Fruit fly (Drosophila melanogaster): ENCODE results near the gene CG9231.
A peak's percentile ranks its signal among the peaks of the same experiment; 100 is the strongest.

CG9231 gene

dm6 chr3L:19560695-19561246 lies 25.0 kb downstream of the CG9231 start (continued):
- TF ChIP-seq CG12942 (GFP tag; optimal IDR thresholded peaks at IDR 0.05) = peak; percentile 91
- TF ChIP-seq CG7839 (tag; optimal IDR thresholded peaks at IDR 0.05) = peak; percentile 97
- TF ChIP-seq nerfin-2 (GFP tag; IDR thresholded peaks at IDR 0.05; ENCODE audit: partially characterized antibody) = no peak
- peak; percentile 96 for TF ChIP-seq CG12299 (tag; optimal IDR thresholded peaks at IDR 0.05)
- peak; percentile 97 for TF ChIP-seq Xrp1 (GFP tag; IDR thresholded peaks at IDR 0.05)
- no peak for TF ChIP-seq sc (optimal IDR thresholded peaks at IDR 0.05)
- TF ChIP-seq sc (GFP tag; optimal IDR thresholded peaks at IDR 0.05) = peak; percentile 94
- TF ChIP-seq sug (tag; optimal IDR thresholded peaks at IDR 0.05) = peak; percentile 92
- peak; percentile 86 for TF ChIP-seq Gug (GFP tag; IDR thresholded peaks at IDR 0.05)
- TF ChIP-seq exex (tag; optimal IDR thresholded peaks at IDR 0.05) = peak; percentile 73
- TF ChIP-seq HLH4C (GFP tag; IDR thresholded peaks at IDR 0.05; ENCODE audit: partially characterized antibody) = no peak
- peak; percentile 96 for TF ChIP-seq CG17359 (tag; optimal IDR thresholded peaks at IDR 0.05)
- TF ChIP-seq pfk (GFP tag; optimal IDR thresholded peaks at IDR 0.05) = peak; percentile 61
- TF ChIP-seq toy (GFP tag; IDR thresholded peaks at IDR 0.05) = peak; percentile 89; the same call in 1 of the 2 replicates
- peak; percentile 92 for TF ChIP-seq CG18619 (GFP tag; optimal IDR thresholded peaks at IDR 0.05)
- peak; percentile 86 for TF ChIP-seq CG31224 (GFP tag; IDR thresholded peaks at IDR 0.05)
- TF ChIP-seq Atf6 (GFP tag; IDR thresholded peaks at IDR 0.05) = peak; percentile 95
- TF ChIP-seq tup (GFP tag; optimal IDR thresholded peaks at IDR 0.05) = peak; percentile 87
- peak; percentile 91 for TF ChIP-seq CG12769 (tag; optimal IDR thresholded peaks at IDR 0.05)
- TF ChIP-seq CG9817 (tag; optimal IDR thresholded peaks at IDR 0.05) = peak; percentile 95
- TF ChIP-seq inv (GFP tag; IDR thresholded peaks at IDR 0.05; ENCODE audit: partially characterized antibody) = no peak
- TF ChIP-seq CG3847 (GFP tag; IDR thresholded peaks at IDR 0.05) = peak; percentile 95
- peak; percentile 92 for TF ChIP-seq chn (GFP tag; optimal IDR thresholded peaks at IDR 0.05)
- peak; percentile 94 for TF ChIP-seq grau (tag; optimal IDR thresholded peaks at IDR 0.05)
- TF ChIP-seq dysf (GFP tag; IDR thresholded peaks at IDR 0.05) = peak; percentile 96
- TF ChIP-seq CG8478 (optimal IDR thresholded peaks at IDR 0.05) = no peak
- peak; percentile 97 for TF ChIP-seq tin (GFP tag; optimal IDR thresholded peaks at IDR 0.05)
- TF ChIP-seq CG32532 (GFP tag; IDR thresholded peaks at IDR 0.05) = peak; percentile 96
- peak; percentile 98 for TF ChIP-seq Med (GFP tag)
- peak; percentile 86 for TF ChIP-seq sima (GFP tag; optimal IDR thresholded peaks at IDR 0.05)
- peak; percentile 78 for TF ChIP-seq CG7987 (GFP tag; optimal IDR thresholded peaks at IDR 0.05)
- peak; percentile 95 for TF ChIP-seq CG10959 (GFP tag; IDR thresholded peaks at IDR 0.05)
- peak; percentile 68 for TF ChIP-seq eyg (GFP tag; optimal IDR thresholded peaks at IDR 0.05)
- peak; percentile 85 for TF ChIP-seq CG9437 (GFP tag; optimal IDR thresholded peaks at IDR 0.05)
- TF ChIP-seq CkIIα-i1 (GFP tag; IDR thresholded peaks at IDR 0.05) = 0 out of 2 replicates have a peak, but pooled peaks have one; percentile 17
- peak; percentile 97 for TF ChIP-seq CG8924 (tag; optimal IDR thresholded peaks at IDR 0.05)
- TF ChIP-seq Bgb (GFP tag; IDR thresholded peaks at IDR 0.05; ENCODE audit: partially characterized antibody) = no peak
- peak; percentile 85 for TF ChIP-seq bowl (GFP tag; IDR thresholded peaks at IDR 0.05)
- TF ChIP-seq vfl (GFP tag; optimal IDR thresholded peaks at IDR 0.05) = peak; percentile 91
- peak; percentile 89 for TF ChIP-seq CG5953 (GFP tag; IDR thresholded peaks at IDR 0.05)
- TF ChIP-seq CG32772 (GFP tag; IDR thresholded peaks at IDR 0.05) = peak; percentile 94
- peak; percentile 94 for TF ChIP-seq Fer1 (GFP tag; optimal IDR thresholded peaks at IDR 0.05)
- peak; percentile 87 for TF ChIP-seq CG12071 (GFP tag; optimal IDR thresholded peaks at IDR 0.05)
- peak; percentile 94 for TF ChIP-seq pum (GFP tag; optimal IDR thresholded peaks at IDR 0.05)
- peak; percentile 88 for TF ChIP-seq CG6765 (GFP tag; optimal IDR thresholded peaks at IDR 0.05)
- TF ChIP-seq CG3065 (GFP tag; optimal IDR thresholded peaks at IDR 0.05) = peak; percentile 88
- peak; percentile 92 for TF ChIP-seq CG12219 (GFP tag; optimal IDR thresholded peaks at IDR 0.05)
- peak; percentile 72 for TF ChIP-seq CG15073 (GFP tag; optimal IDR thresholded peaks at IDR 0.05)
- TF ChIP-seq bigmax (GFP tag; optimal IDR thresholded peaks at IDR 0.05) = peak; percentile 70
- peak; percentile 92 for TF ChIP-seq CG12236 (GFP tag; optimal IDR thresholded peaks at IDR 0.05)
- TF ChIP-seq CG16815 (GFP tag; optimal IDR thresholded peaks at IDR 0.05) = peak; percentile 95

All from whole organism, embryonic.